Fruit fly (Drosophila melanogaster): ENCODE results near the gene Wdfy2.

The Wdfy2 gene

DNA sequence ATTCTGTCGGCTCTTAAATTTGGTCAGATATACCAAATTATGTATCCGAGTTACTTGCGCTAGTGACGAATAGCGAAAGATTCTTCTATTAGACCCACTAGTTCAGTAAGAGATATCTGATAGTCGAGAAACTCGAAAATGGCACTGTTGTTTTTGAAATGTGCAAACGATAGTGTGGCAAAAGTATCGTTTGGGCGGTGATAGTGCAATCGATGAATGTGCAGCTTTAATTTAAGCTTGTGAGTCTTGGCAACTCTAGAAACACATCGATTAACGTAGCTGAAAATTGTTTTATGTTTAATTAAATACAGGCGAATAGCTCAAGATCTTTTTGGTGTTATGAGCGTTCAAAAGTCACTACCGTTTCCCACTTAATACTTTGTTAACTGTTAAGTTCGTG lies 14.2 kb downstream of the Wdfy2 start, which contains the start of gene STUB1:
STUB1 (plus strand) TSS at position 232 of the 400 bp plus-strand sequence.
- no peak for TF ChIP-seq noc (tag; optimal IDR thresholded peaks at IDR 0.05)

DNA sequence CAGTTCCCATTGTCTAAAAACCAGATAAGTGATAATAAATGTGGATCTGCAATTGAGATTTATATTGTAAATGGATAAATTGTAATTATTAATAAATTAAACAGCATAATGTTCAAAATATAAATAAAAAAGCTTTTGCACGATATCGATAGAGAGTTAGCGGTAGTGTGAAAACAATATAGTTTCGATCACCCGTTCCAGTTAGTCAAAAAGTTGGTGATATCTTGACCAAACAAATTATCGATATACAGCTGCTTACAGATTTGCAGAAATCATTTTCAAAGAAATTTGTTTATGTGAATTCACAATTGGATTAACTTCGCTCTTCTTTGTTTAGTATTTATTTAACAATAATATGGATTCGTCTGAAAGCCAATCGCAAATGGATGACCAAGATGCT lies 16.1 kb downstream of the Wdfy2 start, which contains the start of gene Nse4:
Nse4 (plus strand) TSS at position 267 of the 400 bp plus-strand sequence.
- no peak for TF ChIP-seq noc (tag; optimal IDR thresholded peaks at IDR 0.05)

DNA sequence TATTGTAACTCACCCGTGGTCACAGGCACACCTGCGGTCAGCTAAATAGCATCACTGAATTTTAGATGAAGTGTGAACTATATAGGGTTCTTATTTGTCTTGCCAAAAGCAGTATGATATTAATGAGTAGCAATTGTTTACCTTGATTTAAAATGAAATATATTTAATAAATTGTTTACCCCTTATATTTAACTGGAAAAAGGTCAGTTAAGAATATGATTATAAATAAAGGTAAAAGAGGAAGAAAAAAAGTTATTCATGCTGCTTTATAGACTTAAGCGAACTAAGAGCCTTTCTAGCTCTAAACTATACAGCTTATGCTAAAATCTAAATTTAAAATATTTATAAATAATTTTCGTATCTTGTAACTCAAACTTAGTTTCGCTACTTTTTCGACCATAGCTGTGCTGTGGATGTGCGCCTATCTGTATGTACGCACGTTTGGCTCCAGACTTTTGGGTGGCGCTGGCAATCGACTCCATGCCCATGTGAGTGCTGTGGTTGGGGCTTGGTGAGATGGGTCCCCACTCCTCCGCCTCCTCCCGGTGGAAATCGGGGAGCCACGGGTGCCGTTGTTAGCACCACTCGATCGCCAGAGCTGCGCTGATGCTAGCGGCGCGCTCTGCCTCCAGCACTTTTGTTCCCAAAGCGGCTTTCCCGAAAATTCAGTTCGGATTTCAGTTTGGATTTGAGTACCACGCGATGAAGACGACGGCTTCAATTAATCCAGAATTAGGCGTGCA lies 19.1 kb downstream of the Wdfy2 start, which contains the start of gene loh:
loh (plus strand) TSS at position 487 of the 743 bp plus-strand sequence.
- no peak for TF ChIP-seq noc (tag; optimal IDR thresholded peaks at IDR 0.05)

DNA sequence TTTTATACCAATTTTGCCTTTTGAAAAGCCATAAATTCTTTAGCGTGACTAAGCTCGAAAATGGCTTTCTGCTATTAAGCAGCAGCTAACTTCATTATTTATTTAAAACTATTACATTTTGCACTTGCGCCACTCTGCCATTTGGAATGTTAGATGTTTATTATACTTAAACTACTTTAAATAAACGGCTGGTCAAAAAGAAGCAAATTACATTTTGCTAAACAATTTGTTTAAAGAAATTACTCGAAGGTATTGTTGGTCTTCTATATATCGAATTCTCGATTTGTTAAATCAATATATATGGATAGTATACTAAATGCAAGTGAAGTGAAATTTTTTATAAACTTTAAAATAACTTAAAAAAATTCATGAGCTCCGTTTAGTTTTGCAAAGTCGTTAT lies 29.2 kb downstream of the Wdfy2 start, which contains the start of gene ppk10:
ppk10 (minus strand) TSS at position 101 of the 400 bp plus-strand sequence.
- no peak for TF ChIP-seq noc (tag; optimal IDR thresholded peaks at IDR 0.05)

DNA sequence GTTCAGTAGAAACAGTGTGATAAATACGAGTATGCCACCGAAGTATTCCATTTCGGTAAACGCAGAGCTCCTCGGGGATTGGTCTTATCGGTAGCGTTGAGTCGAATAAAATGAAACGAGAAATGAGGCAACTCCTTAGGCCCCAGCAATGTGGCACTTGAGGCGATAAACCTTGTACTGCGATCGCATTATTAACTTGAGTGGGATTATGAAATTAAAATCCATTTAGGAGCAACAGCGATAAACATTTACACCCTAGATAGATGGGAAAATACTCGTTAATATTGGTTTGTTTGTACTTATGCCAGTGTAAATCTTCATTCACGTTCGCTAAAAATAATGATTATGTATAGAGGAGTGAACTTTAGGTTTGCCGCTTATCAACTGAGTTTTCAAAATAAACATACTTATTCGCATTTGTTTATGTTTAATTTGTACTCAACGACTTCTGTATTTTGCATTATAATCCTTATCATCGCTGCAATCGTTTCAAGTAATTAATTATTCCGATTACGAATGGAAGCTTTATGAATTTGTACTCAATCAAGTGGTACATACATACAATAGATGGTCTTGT lies 32.9 kb downstream of the Wdfy2 start:
- peak; percentile 56 for TF ChIP-seq noc (tag; optimal IDR thresholded peaks at IDR 0.05)

DNA sequence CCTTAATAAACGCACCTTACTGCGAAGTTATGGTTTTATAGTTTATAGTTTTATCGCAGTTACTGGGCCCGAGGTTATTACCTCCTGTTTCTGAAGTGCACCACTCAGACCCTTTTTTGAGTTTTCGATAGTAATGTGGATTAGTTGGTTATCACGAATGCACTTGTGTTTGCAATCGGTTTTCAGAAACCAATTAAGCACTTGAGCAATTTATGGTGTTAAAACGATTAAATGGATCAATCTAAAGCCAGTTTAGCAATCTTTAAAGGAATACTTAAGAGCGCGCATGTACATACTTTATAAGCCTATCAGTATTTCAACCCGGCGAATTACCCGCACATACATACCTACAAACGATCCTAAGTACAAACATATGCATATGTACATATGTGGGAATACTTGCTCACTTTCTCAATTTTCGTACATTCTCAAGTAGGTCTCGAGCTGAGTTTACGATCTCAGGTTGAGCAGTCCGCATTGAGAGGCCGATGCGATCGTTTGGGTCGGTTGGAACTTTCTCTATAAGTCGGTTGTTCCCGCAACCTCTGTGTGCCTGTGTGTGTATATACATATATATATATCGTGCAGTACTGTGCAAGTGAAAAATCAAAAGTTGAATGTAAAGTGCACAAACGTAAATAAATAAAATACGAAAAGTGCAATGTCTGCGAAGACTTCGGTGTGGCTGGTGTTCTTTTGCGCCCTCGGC lies 34.3 kb downstream of the Wdfy2 start, which contains the start of the genes LManI and LManII:
LManI (minus strand) TSS at position 51 of the 709 bp plus-strand sequence.
LManII (plus strand) TSS at position 468 of the 709 bp plus-strand sequence.
- no peak for TF ChIP-seq noc (tag; optimal IDR thresholded peaks at IDR 0.05)

DNA sequence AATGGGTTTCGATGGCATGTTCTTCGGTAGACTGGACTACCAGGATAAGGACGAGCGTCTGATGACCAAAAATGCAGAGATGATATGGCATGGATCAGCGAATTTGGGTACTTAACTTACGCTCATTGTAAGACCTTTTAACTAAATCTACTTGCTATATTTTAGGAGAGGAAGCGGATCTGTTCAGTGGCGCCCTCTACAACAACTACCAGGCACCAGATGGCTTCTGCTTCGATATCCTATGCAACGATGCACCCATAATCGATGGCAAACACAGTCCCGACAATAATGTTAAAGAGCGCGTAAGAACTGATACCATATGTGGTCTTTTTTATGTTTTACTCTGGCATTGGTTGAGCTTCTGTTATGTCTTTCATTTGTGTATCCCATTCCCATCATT lies 35.9 kb downstream of the Wdfy2 start:
- TF ChIP-seq noc (tag; optimal IDR thresholded peaks at IDR 0.05): no peak

DNA sequence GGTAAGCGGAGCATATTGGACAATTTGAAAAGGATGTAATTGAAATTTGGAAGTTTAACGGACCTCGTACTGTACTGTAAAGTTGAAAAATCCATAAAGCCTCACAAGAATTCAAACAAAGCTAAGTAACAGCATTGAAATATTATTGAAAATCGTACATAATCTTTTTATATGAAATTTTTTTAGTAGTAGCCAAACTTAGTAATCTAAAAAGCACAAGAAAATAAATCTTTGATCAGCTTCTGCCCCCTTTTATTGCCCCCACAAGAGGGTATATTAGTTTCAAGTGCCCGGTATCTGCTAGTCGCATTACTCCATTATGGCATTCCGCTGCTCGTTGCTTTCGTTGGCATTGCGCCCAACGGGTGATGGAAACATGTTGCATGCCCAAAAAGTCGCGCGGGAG lies 43.8 kb downstream of the Wdfy2 start:
- no peak for TF ChIP-seq noc (tag; optimal IDR thresholded peaks at IDR 0.05)

DNA sequence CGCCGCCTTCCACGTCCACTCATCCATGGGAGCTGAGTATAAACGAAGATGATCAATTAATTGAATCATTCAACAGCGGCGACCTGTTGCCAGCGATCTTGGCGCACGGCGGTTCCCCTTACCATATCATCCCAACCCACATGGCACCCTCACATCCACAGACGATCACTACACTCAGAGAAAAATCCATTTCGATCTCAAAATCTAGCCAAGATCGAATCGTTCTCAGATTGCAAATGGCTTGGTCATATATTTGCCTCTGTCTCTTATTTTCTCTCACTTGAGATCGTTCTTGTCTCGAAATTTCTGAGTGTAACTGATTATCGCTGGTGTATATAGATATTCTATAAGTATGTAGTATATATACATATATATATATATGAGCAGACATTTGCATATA lies 45.3 kb downstream of the Wdfy2 start:
- TF ChIP-seq noc (tag; optimal IDR thresholded peaks at IDR 0.05): peak; percentile 66

DNA sequence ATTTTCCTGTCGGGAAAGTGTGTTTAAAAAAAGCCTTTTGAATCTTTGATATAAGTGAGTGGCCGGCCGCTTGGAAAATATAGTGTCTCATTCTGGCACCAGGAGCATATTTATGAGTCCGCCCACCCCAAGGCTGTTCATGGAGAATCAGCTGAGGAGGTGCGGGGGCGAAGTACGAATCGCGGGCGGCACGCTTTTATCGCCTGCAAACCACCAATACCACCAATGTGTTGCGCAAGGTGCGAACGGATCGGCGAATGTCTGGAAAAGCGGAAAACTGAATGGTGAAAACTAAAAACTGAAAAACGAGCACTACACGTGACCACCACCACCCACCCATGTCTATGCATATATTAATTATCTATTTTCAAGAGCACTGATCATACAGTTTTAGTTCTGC lies 45.9 kb downstream of the Wdfy2 start:
- no peak for TF ChIP-seq noc (tag; optimal IDR thresholded peaks at IDR 0.05)

DNA sequence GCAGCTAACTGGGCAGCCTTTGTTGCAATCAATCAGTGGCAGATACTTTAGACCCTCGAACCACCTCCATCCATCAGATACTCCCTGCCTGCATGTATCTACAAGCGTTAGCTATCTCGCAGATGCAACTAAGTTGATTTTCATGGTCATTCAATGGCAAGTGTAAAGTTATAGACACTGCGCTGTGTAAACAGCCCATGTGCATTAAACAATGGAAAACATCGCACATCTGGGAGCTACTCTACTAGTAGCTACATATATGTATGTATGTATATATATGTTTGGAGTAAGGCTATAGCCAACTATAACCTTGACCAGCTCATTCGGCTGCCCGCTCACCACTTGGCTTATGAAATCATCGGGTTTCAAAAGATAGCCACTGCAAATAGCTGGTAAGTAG lies 47.1 kb downstream of the Wdfy2 start:
- TF ChIP-seq noc (tag; optimal IDR thresholded peaks at IDR 0.05): no peak

DNA sequence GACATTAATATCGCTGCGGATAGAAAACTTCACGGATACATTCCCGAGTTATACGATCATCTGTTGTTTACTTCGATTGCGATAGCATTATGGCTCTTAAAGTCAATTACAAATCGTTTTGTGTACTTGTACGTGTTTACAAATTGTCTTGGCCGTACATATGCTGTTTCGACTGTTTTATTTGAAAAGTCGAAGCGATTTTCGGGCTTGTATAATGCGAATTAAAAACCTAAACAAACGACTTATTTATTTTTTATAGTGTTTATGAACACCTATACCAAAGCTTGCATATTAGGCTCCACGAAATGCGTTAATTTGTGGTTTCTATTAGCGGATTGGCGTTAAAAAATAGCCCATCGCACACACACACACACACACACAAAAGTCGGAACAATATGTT lies 49.2 kb downstream of the Wdfy2 start:
- no peak for TF ChIP-seq noc (tag; optimal IDR thresholded peaks at IDR 0.05)

DNA sequence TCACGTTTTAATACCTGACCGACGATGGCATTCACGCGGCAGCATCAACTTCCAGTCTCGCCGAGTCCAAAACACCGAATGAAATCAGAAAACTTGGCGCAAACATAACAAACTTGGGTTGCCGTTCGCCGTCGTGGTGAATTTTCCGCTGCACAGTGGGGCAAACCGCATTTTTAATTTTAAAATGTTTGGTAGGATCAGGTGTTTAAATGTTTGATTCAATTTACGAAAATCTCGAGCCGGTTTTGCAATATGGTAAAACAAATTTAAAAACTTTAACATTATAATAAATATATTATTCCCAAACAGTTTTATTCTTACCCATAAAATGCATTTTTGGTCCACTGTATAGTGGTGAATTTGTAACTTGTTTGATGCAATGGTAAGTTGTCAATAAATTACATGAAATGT lies 51.2 kb downstream of the Wdfy2 start, which contains the start of gene RluA-1:
RluA-1 (minus strand) TSS at position 82 of the 411 bp plus-strand sequence.
- peak; percentile 71 for TF ChIP-seq noc (tag; optimal IDR thresholded peaks at IDR 0.05)

DNA sequence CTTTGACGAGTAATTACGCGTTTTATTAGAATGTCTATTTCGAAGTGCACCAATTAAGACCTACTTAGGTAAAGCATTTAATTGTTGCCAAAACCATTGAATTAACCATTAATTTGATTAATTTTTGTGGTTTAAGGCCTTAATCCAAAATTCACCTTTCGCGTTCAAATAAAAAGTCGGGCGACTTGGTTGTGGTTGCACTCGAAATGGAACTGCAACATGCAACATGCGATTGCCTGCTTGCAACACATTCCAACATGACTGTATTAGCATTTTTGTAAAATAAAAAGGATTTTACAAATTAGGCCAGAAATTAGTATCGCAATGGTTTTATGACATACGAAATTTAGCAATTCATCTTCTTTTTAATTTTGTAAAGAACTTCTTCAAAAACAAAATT lies 51.7 kb downstream of the Wdfy2 start:
- no peak for TF ChIP-seq noc (tag; optimal IDR thresholded peaks at IDR 0.05)
